Worm (Caenorhabditis elegans) whole organism, midembryonic: ENCODE results near the gene fbxb-114.

Source experiments
- T22C8.4 ChIP-seq: fragments of 200-800 bp; sonication (Bioruptor generic); IDR thresholded peaks from 2 replicates; pipeline ENCODE4 v1.3.6; 2022; ENCODE audit warnings: missing genetic modification characterization, missing compliant biosample characterization
- cog-1 ChIP-seq: sonication (generic microtip); optimal IDR thresholded peaks from 2 replicates; lab custom pipeline; 2016; ENCODE audit warnings: missing genetic modification characterization, missing compliant biosample characterization
- flt-1 ChIP-seq: fragments of 200-800 bp; sonication (Bioruptor generic); IDR thresholded peaks from 2 replicates; pipeline ENCODE4 v1.3.6; 2022; ENCODE audit warnings: missing genetic modification characterization, missing compliant biosample characterization
- klf-2 ChIP-seq: fragments of 200-800 bp; sonication (Bioruptor generic); conservative IDR thresholded peaks from 2 replicates; pipeline ENCODE4 v1.3.6; 2022; ENCODE audit warnings: missing genetic modification reagents, missing genetic modification characterization, missing compliant biosample characterization
- med-1 ChIP-seq: sonication (generic microtip); optimal IDR thresholded peaks from 2 replicates; lab custom pipeline; 2017; ENCODE audit warnings: missing genetic modification characterization, mild to moderate bottlenecking, missing compliant biosample characterization, antibody characterized with exemption, missing genetic modification reagents; ENCODE audit not compliant: insufficient read depth
- ref-1 ChIP-seq: fragments of 200-800 bp; sonication (Bioruptor generic); conservative IDR thresholded peaks from 2 replicates; pipeline ENCODE4 v1.3.6; 2022; ENCODE audit warnings: missing genetic modification reagents, missing genetic modification characterization, missing compliant biosample characterization
- tab-1 ChIP-seq: fragments of 200-800 bp; sonication (Bioruptor generic); IDR thresholded peaks from 2 replicates; pipeline ENCODE4 v1.3.6; 2022; ENCODE audit warnings: missing genetic modification characterization, missing compliant biosample characterization
- ztf-23 ChIP-seq: fragments of 200-800 bp; sonication (Bioruptor generic); IDR thresholded peaks from 2 replicates; pipeline ENCODE4 v1.3.6; 2022; ENCODE audit warnings: missing genetic modification reagents, missing genetic modification characterization, missing compliant biosample characterization
- ztf-29 ChIP-seq: fragments of 200-800 bp; sonication (Bioruptor generic); IDR thresholded peaks from 2 replicates; pipeline ENCODE4 v1.3.6; 2022; ENCODE audit warnings: missing genetic modification reagents, missing genetic modification characterization, missing compliant biosample characterization

DNA sequence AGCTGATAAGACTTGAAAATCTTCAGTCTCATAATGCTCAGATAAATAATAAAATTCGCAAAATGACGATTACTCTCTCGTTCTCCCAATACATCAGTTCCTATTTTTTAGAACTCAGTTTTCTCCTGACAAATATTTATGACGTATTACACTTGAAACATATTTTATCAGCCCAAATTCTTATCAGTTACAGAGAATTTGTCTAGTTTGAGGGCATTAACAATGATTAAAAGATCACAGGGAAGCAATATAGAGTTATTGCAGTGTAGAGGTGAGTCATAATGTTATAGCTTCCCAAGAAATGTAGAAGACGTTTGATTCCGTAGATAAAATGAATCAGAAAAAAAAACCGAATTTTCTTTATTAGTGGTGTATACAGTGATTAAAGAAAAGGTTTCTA is 2.2 kb upstream of the fbxb-114 start:
- TF ChIP-seq flt-1 (GFP tag; lab: Robert Waterston, UW) (no peak), ztf-23 (no peak), med-1 (no peak), tab-1 (no peak), T22C8.4 (GFP tag; lab: Robert Waterston, UW) (no peak), cog-1 (tag; lab: Kevin White, UChicago) (no peak), ref-1 (GFP tag; lab: Robert Waterston, UW) (no peak), klf-2 (GFP tag; lab: Robert Waterston, UW) (no peak), ztf-29 (GFP tag; lab: Robert Waterston, UW) (no peak)
